Worm (Caenorhabditis elegans) whole organism, L1 larva: ENCODE results near the gene oatr-1.
A peak's percentile ranks its signal among the peaks of the same experiment; 100 is the strongest.

Source experiments
- C04F5.9 ChIP-seq: sonication (generic microtip); optimal IDR thresholded peaks from 2 replicates; lab custom pipeline; 2016; ENCODE audit warnings: missing genetic modification characterization, missing compliant biosample characterization
- C16A3.4 ChIP-seq: fragments of 150-350 bp; optimal IDR thresholded peaks from 2 replicates; lab custom pipeline; 2014; ENCODE audit warnings: missing biosample characterization, missing genetic modification characterization
- C34B4.2 ChIP-seq: sonication (generic microtip); optimal IDR thresholded peaks from 2 replicates; lab custom pipeline; 2017; ENCODE audit warnings: mild to moderate bottlenecking, missing genetic modification characterization, missing compliant biosample characterization
- Y116A8C.19 ChIP-seq: sonication (generic microtip); optimal IDR thresholded peaks from 2 replicates; lab custom pipeline; 2016; ENCODE audit warnings: missing compliant biosample characterization, missing genetic modification characterization, borderline replicate concordance
- aly-2 ChIP-seq: fragments of 150-350 bp; optimal IDR thresholded peaks from 2 replicates; lab custom pipeline; 2014; ENCODE audit warnings: missing biosample characterization, missing genetic modification characterization
- blmp-1 ChIP-seq: fragments of 150-350 bp; optimal IDR thresholded peaks from 2 replicates; lab custom pipeline; 2014; ENCODE audit warnings: missing biosample characterization, missing genetic modification characterization
- ceh-63 ChIP-seq: fragments of 200-800 bp; sonication (Bioruptor generic); optimal IDR thresholded peaks from 2 replicates; lab custom pipeline; 2018; ENCODE audit warnings: mild to moderate bottlenecking, missing genetic modification characterization, missing compliant biosample characterization
- ceh-88 ChIP-seq: fragments of 200-800 bp; sonication (Bioruptor generic); IDR thresholded peaks from 2 replicates; pipeline ENCODE4 v1.3.6; 2022; ENCODE audit warnings: missing genetic modification characterization, missing compliant biosample characterization
- ceh-90 ChIP-seq: sonication (generic microtip); optimal IDR thresholded peaks from 2 replicates; lab custom pipeline; 2016; ENCODE audit warnings: missing genetic modification characterization, missing compliant biosample characterization
- dpl-1 ChIP-seq, 3 experiments: fragments of 150-350 bp in 2 of 3; sonication (generic microtip) in 1 of 3; optimal IDR thresholded peaks; 2 replicates each; lab custom pipeline; 2014 to 2017; ENCODE audit warnings: missing biosample characterization in 3 of 3, missing genetic modification characterization in 3 of 3, missing genetic modification reagents in 3 of 3
- egl-13 ChIP-seq: sonication (generic microtip); optimal IDR thresholded peaks from 2 replicates; lab custom pipeline; 2016; ENCODE audit warnings: missing genotype, missing genetic modification reagents, missing genetic modification characterization, missing compliant biosample characterization
- elt-2 ChIP-seq: sonication (generic microtip); optimal IDR thresholded peaks from 2 replicates; lab custom pipeline; 2016; ENCODE audit warnings: missing genetic modification characterization, mild to moderate bottlenecking, inconsistent platforms, missing compliant biosample characterization, missing genetic modification reagents
- ets-5 ChIP-seq: fragments of 200-800 bp; sonication (Bioruptor generic); IDR thresholded peaks from 2 replicates; pipeline ENCODE4 v1.3.6; 2022; ENCODE audit warnings: missing genetic modification characterization, missing compliant biosample characterization
- fkh-10 ChIP-seq: sonication (generic microtip); optimal IDR thresholded peaks from 2 replicates; lab custom pipeline; 2017; ENCODE audit warnings: missing biosample characterization, missing genetic modification reagents, missing genetic modification characterization
- fkh-4 ChIP-seq: sonication (generic microtip); optimal IDR thresholded peaks from 2 replicates; lab custom pipeline; 2016; ENCODE audit warnings: missing compliant biosample characterization, missing genetic modification characterization, borderline replicate concordance
- fos-1 ChIP-seq: fragments of 150-350 bp; optimal IDR thresholded peaks from 2 replicates; lab custom pipeline; 2014; ENCODE audit warnings: missing biosample characterization, missing genetic modification characterization
- grh-1 ChIP-seq: fragments of 200-800 bp; sonication (Bioruptor generic); IDR thresholded peaks from 2 replicates; pipeline ENCODE4 v1.3.6; 2022; ENCODE audit warnings: missing genetic modification reagents, missing genetic modification characterization, missing compliant biosample characterization
- hlh-17 ChIP-seq: fragments of 200-800 bp; sonication (Bioruptor generic); optimal IDR thresholded peaks from 2 replicates; lab custom pipeline; 2018; ENCODE audit warnings: missing genetic modification characterization, mild to moderate bottlenecking, missing compliant biosample characterization, moderate library complexity, borderline replicate concordance
- hpl-2 ChIP-seq: fragments of 150-350 bp; optimal IDR thresholded peaks from 2 replicates; lab custom pipeline; 2014; ENCODE audit warnings: missing biosample characterization, missing genetic modification reagents, missing genetic modification characterization
- lin-13 ChIP-seq: fragments of 150-350 bp; optimal IDR thresholded peaks from 2 replicates; lab custom pipeline; 2014; ENCODE audit warnings: missing biosample characterization, missing genetic modification reagents, missing genetic modification characterization
- lin-15B ChIP-seq: fragments of 150-350 bp; sonication (generic microtip); optimal IDR thresholded peaks from 3 replicates; lab custom pipeline; 2014; ENCODE audit warnings: missing biosample characterization, missing genetic modification characterization
- lin-35 ChIP-seq, 2 experiments: fragments of 150-350 bp; optimal IDR thresholded peaks; 2 replicates each; lab custom pipeline; 2014; ENCODE audit warnings: missing biosample characterization in 2 of 2, missing genetic modification characterization in 2 of 2, missing genetic modification reagents in 2 of 2
- lin-39 ChIP-seq: fragments of 150-350 bp; optimal IDR thresholded peaks from 2 replicates; lab custom pipeline; 2014; ENCODE audit warnings: missing biosample characterization, missing genetic modification reagents, missing genetic modification characterization
- lir-3 ChIP-seq: sonication (generic microtip); optimal IDR thresholded peaks from 2 replicates; lab custom pipeline; 2016; ENCODE audit warnings: mild to moderate bottlenecking, missing genetic modification characterization, moderate library complexity, missing compliant biosample characterization; ENCODE audit not compliant: poor library complexity
- mab-9 ChIP-seq: fragments of 200-800 bp; sonication (Bioruptor generic); IDR thresholded peaks from 2 replicates; pipeline ENCODE4 v1.3.6; 2022; ENCODE audit warnings: missing genetic modification reagents, missing genetic modification characterization, missing compliant biosample characterization
- mdl-1 ChIP-seq, 2 experiments: fragments of 150-350 bp; optimal IDR thresholded peaks; 2 replicates each; lab custom pipeline; 2014 to 2017; ENCODE audit warnings: missing biosample characterization in 2 of 2, missing genetic modification characterization in 2 of 2, inconsistent platforms in 1 of 2
- mep-1 ChIP-seq: fragments of 150-350 bp; optimal IDR thresholded peaks from 2 replicates; lab custom pipeline; 2014; ENCODE audit warnings: missing biosample characterization, missing genetic modification characterization
- nhr-12 ChIP-seq: sonication (generic microtip); optimal IDR thresholded peaks from 2 replicates; lab custom pipeline; 2017; ENCODE audit warnings: missing biosample characterization, missing genetic modification characterization
- nhr-19 ChIP-seq: fragments of 200-800 bp; sonication (Bioruptor generic); conservative IDR thresholded peaks from 2 replicates; pipeline ENCODE4 v1.3.6; 2022; ENCODE audit warnings: missing genetic modification characterization, missing compliant biosample characterization
- nhr-20 ChIP-seq: sonication (generic microtip); optimal IDR thresholded peaks from 2 replicates; lab custom pipeline; 2016; ENCODE audit warnings: mild to moderate bottlenecking, missing genetic modification characterization, missing compliant biosample characterization
- nhr-28 ChIP-seq: fragments of 150-350 bp; optimal IDR thresholded peaks from 2 replicates; lab custom pipeline; 2014; ENCODE audit warnings: missing biosample characterization, missing genetic modification characterization
- nhr-76 ChIP-seq: sonication (generic microtip); optimal IDR thresholded peaks from 2 replicates; lab custom pipeline; 2017; ENCODE audit warnings: missing biosample characterization, missing genetic modification characterization
- nhr-85 ChIP-seq: sonication (generic microtip); peaks from one replicate; lab custom pipeline; 2016; ENCODE audit warnings: missing genetic modification characterization, inconsistent platforms, missing compliant biosample characterization
- nhr-90 ChIP-seq: sonication (generic microtip); optimal IDR thresholded peaks from 2 replicates; lab custom pipeline; 2016; ENCODE audit warnings: mild to moderate bottlenecking, missing genetic modification characterization, missing compliant biosample characterization; ENCODE audit not compliant: poor library complexity
- pag-3 ChIP-seq: sonication (generic microtip); optimal IDR thresholded peaks from 2 replicates; lab custom pipeline; 2017; ENCODE audit warnings: missing genetic modification characterization, mild to moderate bottlenecking, missing compliant biosample characterization, antibody characterized with exemption, borderline replicate concordance; ENCODE audit not compliant: insufficient read depth
- pqm-1 ChIP-seq: sonication (generic microtip); optimal IDR thresholded peaks from 3 replicates; lab custom pipeline; 2017; ENCODE audit warnings: missing biosample characterization, missing genetic modification characterization
- rnt-1 ChIP-seq: sonication (generic microtip); optimal IDR thresholded peaks from 2 replicates; lab custom pipeline; 2016; ENCODE audit warnings: mild to moderate bottlenecking, missing genetic modification characterization, moderate library complexity, missing compliant biosample characterization
- skn-1 ChIP-seq: fragments of 150-350 bp; optimal IDR thresholded peaks from 2 replicates; lab custom pipeline; 2014; ENCODE audit warnings: missing biosample characterization, missing genetic modification characterization
- snu-23 ChIP-seq: sonication (generic microtip); optimal IDR thresholded peaks from 2 replicates; lab custom pipeline; 2016; ENCODE audit warnings: missing genetic modification characterization, missing compliant biosample characterization
- sptf-1 ChIP-seq: fragments of 150-350 bp; optimal IDR thresholded peaks from 2 replicates; lab custom pipeline; 2014; ENCODE audit warnings: missing biosample characterization, missing genetic modification characterization
- sup-37 ChIP-seq: fragments of 200-800 bp; sonication (Bioruptor generic); optimal IDR thresholded peaks from 2 replicates; lab custom pipeline; 2018; ENCODE audit warnings: mild to moderate bottlenecking, missing genetic modification characterization, missing compliant biosample characterization
- tbx-2 ChIP-seq: sonication (generic microtip); optimal IDR thresholded peaks from 2 replicates; lab custom pipeline; 2016; ENCODE audit warnings: missing genetic modification characterization, missing compliant biosample characterization
- tlp-1 ChIP-seq: fragments of 150-350 bp; optimal IDR thresholded peaks from 2 replicates; lab custom pipeline; 2014; ENCODE audit warnings: missing biosample characterization, missing genetic modification characterization
- unc-130 ChIP-seq: fragments of 150-350 bp; optimal IDR thresholded peaks from 2 replicates; lab custom pipeline; 2017; ENCODE audit warnings: missing biosample characterization, missing genetic modification characterization, inconsistent platforms
- unc-30 ChIP-seq: sonication (generic microtip); optimal IDR thresholded peaks from 2 replicates; lab custom pipeline; 2017; ENCODE audit warnings: missing biosample characterization, missing genetic modification characterization
- unc-98 ChIP-seq: fragments of 200-800 bp; sonication (Bioruptor generic); IDR thresholded peaks from 2 replicates; pipeline ENCODE4 v1.3.6; 2022; ENCODE audit warnings: missing genetic modification characterization, missing compliant biosample characterization
- xbp-1 ChIP-seq: sonication (generic microtip); optimal IDR thresholded peaks from 2 replicates; lab custom pipeline; 2016; ENCODE audit warnings: missing genetic modification characterization, missing compliant biosample characterization
- ztf-11 ChIP-seq, 2 experiments: sonication (generic microtip); optimal IDR thresholded peaks; 2 replicates each; lab custom pipeline; 2016 to 2017; ENCODE audit warnings: missing genetic modification characterization in 2 of 2, missing biosample characterization in 1 of 2, missing compliant biosample characterization in 1 of 2
- ztf-4 ChIP-seq: fragments of 150-350 bp; optimal IDR thresholded peaks from 2 replicates; lab custom pipeline; 2014; ENCODE audit warnings: missing biosample characterization, missing genetic modification characterization

The oatr-1 gene

ce11 chrIII:6442305-6443125, 46.5 kb upstream of the oatr-1 start, which contains the start of gene mel-32 (continued):
- no peak for TF ChIP-seq lir-3
- TF ChIP-seq pag-3: no peak
- TF ChIP-seq rnt-1: peak; percentile 37
- no peak for TF ChIP-seq hpl-2
- no peak for TF ChIP-seq egl-13 (tag; lab: Kevin White, UChicago)
- TF ChIP-seq ceh-88 (GFP tag; lab: Robert Waterston, UW): no peak
- peak; percentile 65 to 76 for TF ChIP-seq lin-35 (GFP tag; optimal IDR thresholded peaks at IDR 0.05; lab: Kevin White, UChicago)
- no peak for TF ChIP-seq sup-37 (GFP tag; lab: Kevin White, UChicago)
- peak; percentile 38 for TF ChIP-seq nhr-19 (GFP tag; lab: Robert Waterston, UW)
- no peak for TF ChIP-seq ceh-90 (tag; lab: Kevin White, UChicago)
- TF ChIP-seq ceh-63 (GFP tag; lab: Kevin White, UChicago): no peak
- TF ChIP-seq sptf-1 (tag; lab: Kevin White, UChicago): no peak
- no peak for TF ChIP-seq unc-98 (GFP tag; lab: Robert Waterston, UW)
- no peak for TF ChIP-seq tlp-1
- no peak for TF ChIP-seq C16A3.4
- TF ChIP-seq snu-23 (GFP tag; lab: Kevin White, UChicago): peak; percentile 26
- TF ChIP-seq nhr-28: no peak
- TF ChIP-seq blmp-1 (tag; lab: Kevin White, UChicago): peak; percentile 84
- no peak for TF ChIP-seq unc-130 (tag; lab: Kevin White, UChicago)
- TF ChIP-seq C34B4.2 (tag; lab: Kevin White, UChicago): no peak
- TF ChIP-seq fos-1 (tag; lab: Kevin White, UChicago): no peak
- peak; percentile 36 for TF ChIP-seq nhr-20 (tag; lab: Kevin White, UChicago)
- TF ChIP-seq ztf-4 (tag; lab: Kevin White, UChicago): no peak
- TF ChIP-seq C04F5.9 (tag; lab: Kevin White, UChicago): no peak
- peak; percentile 1 for TF ChIP-seq lin-13 (GFP tag; lab: Kevin White, UChicago)
- TF ChIP-seq elt-2 (tag; lab: Kevin White, UChicago): peak; percentile 51
- TF ChIP-seq unc-30: no peak
- TF ChIP-seq mep-1: no peak
- no peak for TF ChIP-seq nhr-76 (tag; lab: Kevin White, UChicago)
- TF ChIP-seq grh-1: no peak
- no peak for TF ChIP-seq hlh-17 (GFP tag; lab: Kevin White, UChicago)
- no peak for TF ChIP-seq tbx-2
- TF ChIP-seq nhr-90: no peak

- no peak for TF ChIP-seq xbp-1
- TF ChIP-seq snu-23 (GFP tag; lab: Kevin White, UChicago): no peak
- no peak for TF ChIP-seq tlp-1
- TF ChIP-seq aly-2 (tag; lab: Kevin White, UChicago): no peak
- no peak for TF ChIP-seq pag-3
- no peak for TF ChIP-seq fkh-10 (GFP tag; lab: Kevin White, UChicago)
- TF ChIP-seq skn-1 (tag; lab: Kevin White, UChicago): no peak
- no peak for TF ChIP-seq fkh-4
- no peak for TF ChIP-seq lin-39
- no peak for TF ChIP-seq mdl-1 (tag; optimal IDR thresholded peaks at IDR 0.05; lab: Kevin White, UChicago)
Measured at ce11 chrIII:6439854-6440253, 43.9 kb upstream of the oatr-1 start.

ce11 chrIII:6436308-6436707, 40.3 kb upstream of the oatr-1 start, which contains the start of gene C05D11.1:
TSS of gene C05D11.1 (plus strand) at chrIII:6436608.
- TF ChIP-seq mab-9 (GFP tag; lab: Robert Waterston, UW) (no peak), nhr-85 (no peak), ceh-90 (tag; lab: Kevin White, UChicago) (no peak), nhr-12 (tag; lab: Kevin White, UChicago) (no peak), ceh-63 (GFP tag; lab: Kevin White, UChicago) (no peak), ztf-11 (tag; optimal IDR thresholded peaks at IDR 0.05; lab: Kevin White, UChicago) (no peak), unc-30 (no peak), nhr-19 (GFP tag; lab: Robert Waterston, UW) (no peak), mep-1 (no peak), nhr-28 (no peak), dpl-1 (GFP tag; optimal IDR thresholded peaks at IDR 0.05; lab: Kevin White, UChicago) (no peak), tlp-1 (no peak), lin-15B (tag; lab: Kevin White, UChicago) (no peak), ets-5 (GFP tag; lab: Robert Waterston, UW) (no peak), xbp-1 (no peak), pqm-1 (tag; lab: Kevin White, UChicago) (no peak), Y116A8C.19 (tag; lab: Kevin White, UChicago) (no peak)
